Fruit fly (Drosophila melanogaster) whole organism, embryonic: ENCODE results near the gene ldbr.

ENCODE experiments used
- Abd-B ChIP-seq: fragments of 200-800 bp; sonication (Bioruptor generic); optimal IDR thresholded peaks from 2 replicates; lab custom pipeline; 2018; ENCODE audit warnings: missing biosample characterization, mild to moderate bottlenecking, missing genetic modification characterization, moderate library complexity
- CG10209 ChIP-seq: fragments of 200-800 bp; sonication (Bioruptor generic); optimal IDR thresholded peaks from 3 replicates; lab custom pipeline; 2017; ENCODE audit warnings: missing biosample characterization, mild to moderate bottlenecking, missing genetic modification characterization, missing genetic modification reagents
- CG1024 ChIP-seq: fragments of 200-800 bp; sonication (Bioruptor generic); IDR thresholded peaks from 2 replicates; pipeline ENCODE4 v1.3.6; 2022; ENCODE audit warnings: missing biosample characterization, missing genetic modification characterization
- CG10321 ChIP-seq: fragments of 200-800 bp; sonication (Bioruptor generic); IDR thresholded peaks from 2 replicates; pipeline ENCODE4 v1.3.6; 2022; ENCODE audit warnings: missing biosample characterization, missing genetic modification characterization
- CG11695 ChIP-seq: fragments of 200-800 bp; sonication (Bioruptor generic); IDR thresholded peaks from 3 replicates; pipeline ENCODE4 v1.3.6; 2022; ENCODE audit warnings: missing biosample characterization, missing genetic modification characterization
- CG12155 ChIP-seq: fragments of 200-800 bp; sonication (Bioruptor generic); optimal IDR thresholded peaks from 3 replicates; lab custom pipeline; 2016; ENCODE audit warnings: missing biosample characterization, missing genetic modification characterization
- CG13775 ChIP-seq: fragments of 200-800 bp; sonication (Bioruptor generic); optimal IDR thresholded peaks from 3 replicates; lab custom pipeline; 2017; ENCODE audit warnings: missing biosample characterization, mild to moderate bottlenecking, missing genetic modification characterization
- CG14710 ChIP-seq: fragments of 200-800 bp; sonication (Bioruptor generic); optimal IDR thresholded peaks from 3 replicates; lab custom pipeline; 2019; ENCODE audit warnings: missing biosample characterization, mild to moderate bottlenecking, missing genetic modification characterization, moderate library complexity
- CG1529 ChIP-seq: fragments of 200-800 bp; sonication (Bioruptor generic); optimal IDR thresholded peaks from 3 replicates; lab custom pipeline; 2018; ENCODE audit warnings: missing biosample characterization, missing genetic modification characterization
- CG17186 ChIP-seq: fragments of 200-800 bp; sonication (Bioruptor generic); optimal IDR thresholded peaks from 3 replicates; lab custom pipeline; 2017; ENCODE audit warnings: missing biosample characterization, missing genetic modification reagents, missing genetic modification characterization
- CG17361 ChIP-seq: fragments of 200-800 bp; sonication (Bioruptor generic); IDR thresholded peaks from 3 replicates; pipeline ENCODE4 v1.3.6; 2022; ENCODE audit warnings: missing biosample characterization, missing genetic modification characterization
- CG17912 ChIP-seq: fragments of 200-800 bp; sonication (Bioruptor generic); optimal IDR thresholded peaks from 2 replicates; lab custom pipeline; 2018; ENCODE audit warnings: missing biosample characterization, mild to moderate bottlenecking, missing genetic modification characterization
- CG2116 ChIP-seq: fragments of 200-800 bp; sonication (Bioruptor generic); optimal IDR thresholded peaks from 3 replicates; lab custom pipeline; 2018; ENCODE audit warnings: missing biosample characterization, mild to moderate bottlenecking, missing genetic modification characterization
- CG30403 ChIP-seq: fragments of 200-800 bp; sonication (Bioruptor generic); optimal IDR thresholded peaks from 3 replicates; lab custom pipeline; 2016; ENCODE audit warnings: missing biosample characterization, missing genetic modification characterization
- CG32532 ChIP-seq: fragments of 200-800 bp; sonication (Bioruptor generic); IDR thresholded peaks from 2 replicates; pipeline ENCODE4 v1.3.6; 2022; ENCODE audit warnings: missing biosample characterization, missing genetic modification characterization
- CG6175 ChIP-seq: fragments of 200-800 bp; sonication (Bioruptor generic); IDR thresholded peaks from 3 replicates; pipeline ENCODE4 v1.3.6; 2022; ENCODE audit warnings: missing biosample characterization, missing genetic modification characterization
- CG6765 ChIP-seq: fragments of 200-800 bp; sonication (Bioruptor generic); optimal IDR thresholded peaks from 3 replicates; lab custom pipeline; 2017; ENCODE audit warnings: missing biosample characterization, mild to moderate bottlenecking, missing genetic modification characterization
- CG7556 ChIP-seq: fragments of 200-800 bp; sonication (Bioruptor generic); optimal IDR thresholded peaks from 2 replicates; lab custom pipeline; 2017; ENCODE audit warnings: missing biosample characterization, mild to moderate bottlenecking, missing genetic modification characterization
- CG7745 ChIP-seq: fragments of 200-800 bp; sonication (Bioruptor generic); optimal IDR thresholded peaks from 2 replicates; lab custom pipeline; 2018; ENCODE audit warnings: missing biosample characterization, mild to moderate bottlenecking, missing genetic modification characterization, moderate library complexity
- CG7928 ChIP-seq: fragments of 200-800 bp; sonication (Bioruptor generic); optimal IDR thresholded peaks from 2 replicates; lab custom pipeline; 2017; ENCODE audit warnings: missing biosample characterization, mild to moderate bottlenecking, missing genetic modification characterization
- CG7987 ChIP-seq: fragments of 200-800 bp; sonication (Bioruptor generic); optimal IDR thresholded peaks from 2 replicates; lab custom pipeline; 2018; ENCODE audit warnings: missing biosample characterization, mild to moderate bottlenecking, missing genetic modification characterization, moderate library complexity
- CG8478 ChIP-seq: fragments of >200 bp; optimal IDR thresholded peaks from 2 replicates; lab custom pipeline; 2018
- CG9215 ChIP-seq: fragments of 200-800 bp; sonication (Bioruptor generic); IDR thresholded peaks from 2 replicates; pipeline ENCODE4 v1.3.6; 2022; ENCODE audit warnings: missing biosample characterization, missing genetic modification characterization
- CG9609 ChIP-seq: fragments of 200-800 bp; sonication (Bioruptor generic); optimal IDR thresholded peaks from 3 replicates; lab custom pipeline; 2016; ENCODE audit warnings: missing biosample characterization, missing genetic modification characterization
- CG9797 ChIP-seq: fragments of 200-800 bp; sonication (Bioruptor generic); optimal IDR thresholded peaks from 3 replicates; lab custom pipeline; 2018; ENCODE audit warnings: missing biosample characterization, mild to moderate bottlenecking, missing genetic modification characterization
- CG9932 ChIP-seq: fragments of 200-800 bp; sonication (Bioruptor generic); IDR thresholded peaks from 2 replicates; pipeline ENCODE4 v1.3.6; 2022; ENCODE audit warnings: missing biosample characterization, missing genetic modification characterization
- D19B ChIP-seq: fragments of 200-800 bp; sonication (Bioruptor generic); optimal IDR thresholded peaks from 2 replicates; lab custom pipeline; 2017; ENCODE audit warnings: missing biosample characterization, mild to moderate bottlenecking, missing genetic modification characterization
- Dek ChIP-seq: fragments of 200-800 bp; sonication (Bioruptor generic); optimal IDR thresholded peaks from 3 replicates; lab custom pipeline; 2019; ENCODE audit warnings: missing biosample characterization, mild to moderate bottlenecking, missing genetic modification characterization, moderate library complexity
- HLH3B ChIP-seq: fragments of 200-800 bp; sonication (Bioruptor generic); IDR thresholded peaks from 2 replicates; pipeline ENCODE4 v1.3.6; 2022; ENCODE audit warnings: missing biosample characterization, missing genetic modification characterization
- Meics ChIP-seq: fragments of 200-800 bp; sonication (Bioruptor generic); optimal IDR thresholded peaks from 2 replicates; lab custom pipeline; 2017; ENCODE audit warnings: missing biosample characterization, mild to moderate bottlenecking, missing genetic modification characterization
- NC2α ChIP-seq: fragments of 200-800 bp; sonication (Bioruptor generic); optimal IDR thresholded peaks from 2 replicates; lab custom pipeline; 2016; ENCODE audit warnings: missing biosample characterization, missing genetic modification characterization
- Six4 ChIP-seq: fragments of 200-800 bp; sonication (Bioruptor generic); optimal IDR thresholded peaks from 2 replicates; lab custom pipeline; 2016; ENCODE audit warnings: missing biosample characterization, missing genetic modification characterization
- Ssrp ChIP-seq: fragments of 200-800 bp; sonication (Bioruptor generic); optimal IDR thresholded peaks from 2 replicates; lab custom pipeline; 2018; ENCODE audit warnings: missing biosample characterization, mild to moderate bottlenecking, missing genetic modification characterization, moderate library complexity
- cato ChIP-seq: fragments of 200-800 bp; sonication (Bioruptor generic); optimal IDR thresholded peaks from 2 replicates; lab custom pipeline; 2016; ENCODE audit warnings: missing biosample characterization, missing genetic modification characterization, borderline replicate concordance
- chif ChIP-seq, 2 experiments: fragments of 200-800 bp; sonication (Bioruptor generic); optimal IDR thresholded peaks; 3 replicates each; lab custom pipeline; 2016; ENCODE audit warnings: missing biosample characterization in 2 of 2, missing genetic modification characterization in 2 of 2
- chm ChIP-seq: fragments of 200-800 bp; sonication (Bioruptor generic); IDR thresholded peaks from 2 replicates; pipeline ENCODE4 v1.3.6; 2022; ENCODE audit warnings: missing biosample characterization, missing genetic modification characterization
- chn ChIP-seq: fragments of 200-800 bp; sonication (Bioruptor generic); optimal IDR thresholded peaks from 2 replicates; lab custom pipeline; 2016; ENCODE audit warnings: missing biosample characterization, missing genetic modification characterization
- crp ChIP-seq, 2 experiments: fragments of 200-800 bp; sonication (Bioruptor generic); optimal IDR thresholded peaks; 2 replicates in 1 of 2; 3 replicates in 1 of 2; lab custom pipeline; 2017; ENCODE audit warnings: missing biosample characterization in 2 of 2, missing genetic modification characterization in 2 of 2, mild to moderate bottlenecking in 1 of 2, moderate library complexity in 1 of 2
- fd102C ChIP-seq: fragments of 200-800 bp; sonication (Bioruptor generic); optimal IDR thresholded peaks from 2 replicates; lab custom pipeline; 2018; ENCODE audit warnings: missing biosample characterization, mild to moderate bottlenecking, missing genetic modification characterization, moderate library complexity
- ken ChIP-seq: fragments of 200-800 bp; sonication (Bioruptor generic); IDR thresholded peaks from 3 replicates; pipeline ENCODE4 v1.3.6; 2022; ENCODE audit warnings: missing biosample characterization, missing genetic modification characterization
- pb ChIP-seq: fragments of 200-800 bp; sonication (Bioruptor generic); optimal IDR thresholded peaks from 3 replicates; lab custom pipeline; 2016; ENCODE audit warnings: missing biosample characterization, missing genetic modification characterization
- peb ChIP-seq: fragments of 200-800 bp; sonication (Bioruptor generic); IDR thresholded peaks from 2 replicates; pipeline ENCODE4 v1.3.6; 2022; ENCODE audit warnings: missing biosample characterization, missing genetic modification characterization
- psq ChIP-seq: fragments of 200-800 bp; sonication (Bioruptor generic); optimal IDR thresholded peaks from 2 replicates; lab custom pipeline; 2017; ENCODE audit warnings: missing biosample characterization, missing genetic modification characterization
- run ChIP-seq: fragments of 200-800 bp; sonication (Bioruptor generic); optimal IDR thresholded peaks from 3 replicates; lab custom pipeline; 2018; ENCODE audit warnings: missing biosample characterization, mild to moderate bottlenecking, missing genetic modification characterization
- sisA ChIP-seq: fragments of 200-800 bp; sonication (Bioruptor generic); IDR thresholded peaks from 2 replicates; pipeline ENCODE4 v1.3.6; 2022; ENCODE audit warnings: missing biosample characterization, missing genetic modification characterization
- ssp ChIP-seq: fragments of 200-800 bp; sonication (Bioruptor generic); IDR thresholded peaks from 2 replicates; pipeline ENCODE4 v1.3.6; 2022; ENCODE audit warnings: missing biosample characterization, missing genetic modification characterization
- tap ChIP-seq: fragments of 200-800 bp; optimal IDR thresholded peaks from 3 replicates; lab custom pipeline; 2019; ENCODE audit warnings: missing biosample characterization, mild to moderate bottlenecking, missing genetic modification characterization, moderate library complexity
- tll ChIP-seq, 2 experiments: fragments of 200-800 bp in 1 of 2; fragments of >200 bp in 1 of 2; sonication (Bioruptor generic) in 1 of 2; optimal IDR thresholded peaks; 2 replicates each; lab custom pipeline; 2017 to 2019; ENCODE audit warnings: missing biosample characterization in 2 of 2, missing genetic modification characterization in 2 of 2, mild to moderate bottlenecking in 1 of 2, moderate library complexity in 1 of 2
- vnd ChIP-seq: fragments of 200-800 bp; sonication (Bioruptor generic); IDR thresholded peaks from 3 replicates; pipeline ENCODE4 v1.3.6; 2022; ENCODE audit warnings: missing biosample characterization, missing genetic modification characterization; ENCODE audit not compliant: partially characterized antibody
- wdn ChIP-seq: fragments of 200-800 bp; sonication (Bioruptor generic); IDR thresholded peaks from 2 replicates; pipeline ENCODE4 v1.3.6; 2022; ENCODE audit warnings: missing biosample characterization, missing genetic modification characterization

ldbr gene

DNA sequence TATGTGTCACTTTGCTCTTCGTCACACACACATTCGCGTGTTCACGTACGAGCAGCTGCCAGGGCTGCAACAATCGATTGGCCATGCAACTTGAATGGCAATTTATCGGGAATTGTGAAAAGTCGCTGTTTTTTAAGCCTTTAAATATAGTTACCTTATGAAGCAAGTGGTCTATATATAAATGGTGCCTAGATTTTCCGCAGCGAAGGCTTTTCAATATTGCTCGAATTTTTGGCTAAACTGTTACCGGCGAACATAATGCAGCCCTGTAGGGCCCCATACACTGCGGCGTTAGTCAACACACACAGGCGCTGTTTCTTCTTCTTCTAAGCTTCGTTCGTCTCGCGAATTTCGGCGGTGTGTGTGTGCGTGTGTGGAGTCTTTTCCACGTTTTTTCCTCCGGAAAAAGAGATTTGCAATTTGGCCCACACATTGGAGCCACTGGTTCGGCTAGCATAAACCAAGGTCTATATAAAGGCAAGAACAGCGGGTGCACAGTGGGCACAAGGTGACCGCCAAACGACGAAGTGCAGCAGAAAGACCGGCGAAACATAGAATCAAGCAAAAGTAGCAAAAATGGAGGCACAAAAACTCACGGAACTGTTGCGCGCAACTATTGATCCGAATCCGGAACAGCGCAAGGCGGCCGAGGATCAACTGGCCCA, 5.6 kb upstream of the ldbr start, which contains the start of the genes Arp3 and msk (continued):
- TF ChIP-seq CG17186 (GFP tag; lab: Kevin White, UChicago): peak; percentile 84
- peak; percentile 88 for TF ChIP-seq CG9609 (GFP tag; lab: Kevin White, UChicago)
- peak; percentile 55 for TF ChIP-seq CG7556 (GFP tag; lab: Kevin White, UChicago)
- peak; percentile 76 to 87 for TF ChIP-seq chif (GFP tag; optimal IDR thresholded peaks at IDR 0.05; lab: Kevin White, UChicago)
- TF ChIP-seq CG30403: peak; percentile 90
- peak; percentile 24 for TF ChIP-seq CG6765 (GFP tag; lab: Kevin White, UChicago)
- TF ChIP-seq cato (GFP tag; lab: Kevin White, UChicago): peak; percentile 40
- peak; percentile 80 for TF ChIP-seq pb (GFP tag; lab: Kevin White, UChicago)
- TF ChIP-seq crp (GFP tag; optimal IDR thresholded peaks at IDR 0.05; lab: Kevin White, UChicago): peak in 1 of 2 experiments; percentile 74
- TF ChIP-seq CG7928: peak; percentile 100
- peak; percentile 84 for TF ChIP-seq sisA (GFP tag; lab: Robert Waterston, UW)
- peak; percentile 66 for TF ChIP-seq Ssrp (tag; lab: Kevin White, UChicago)
- peak; percentile 83 for TF ChIP-seq CG9215 (GFP tag; lab: Robert Waterston, UW)
- peak; percentile 60 for TF ChIP-seq CG7987
- peak; percentile 74 for TF ChIP-seq CG17361 (GFP tag; lab: Robert Waterston, UW)
- TF ChIP-seq peb (GFP tag; lab: Robert Waterston, UW): no peak
- TF ChIP-seq ken: peak; percentile 80
- TF ChIP-seq CG6175 (GFP tag; lab: Robert Waterston, UW): no peak
- peak; percentile 71 for TF ChIP-seq ssp (GFP tag; lab: Robert Waterston, UW)
- peak; percentile 85 for TF ChIP-seq Abd-B (GFP tag; lab: Kevin White, UChicago)
- no peak for TF ChIP-seq CG1529 (GFP tag; lab: Kevin White, UChicago)
- TF ChIP-seq CG17912 (GFP tag; lab: Kevin White, UChicago): peak; percentile 79
- TF ChIP-seq tap: no peak
- peak; percentile 67 for TF ChIP-seq CG10209 (GFP tag; lab: Kevin White, UChicago)
- TF ChIP-seq chm (GFP tag; lab: Robert Waterston, UW): peak; percentile 43; the same call in 1 of the 2 replicates
- TF ChIP-seq tll (GFP tag; optimal IDR thresholded peaks at IDR 0.05; lab: Kevin White, UChicago): peak; percentile 48 to 60
- peak; percentile 97 for TF ChIP-seq CG2116 (GFP tag; lab: Kevin White, UChicago)
- TF ChIP-seq CG14710: peak; percentile 91
- peak; percentile 72 for TF ChIP-seq wdn (GFP tag; lab: Robert Waterston, UW)
- peak; percentile 53 for TF ChIP-seq psq (GFP tag; lab: Kevin White, UChicago)
- peak; percentile 59 for TF ChIP-seq CG9797
- no peak for TF ChIP-seq CG7745 (tag; lab: Kevin White, UChicago)
- TF ChIP-seq run (tag; lab: Kevin White, UChicago): no peak
- peak; percentile 29 for TF ChIP-seq D19B (GFP tag; lab: Kevin White, UChicago)
- TF ChIP-seq CG1024: 0 out of 2 replicates have a peak, but pooled peaks have one; percentile 31
- TF ChIP-seq vnd (GFP tag; lab: Robert Waterston, UW): no peak
- TF ChIP-seq Dek (tag; lab: Kevin White, UChicago): peak; percentile 64
- TF ChIP-seq NC2α (GFP tag; lab: Kevin White, UChicago): peak; percentile 59
- peak; percentile 74 for TF ChIP-seq Meics (GFP tag; lab: Kevin White, UChicago)
- peak; percentile 82 for TF ChIP-seq Six4 (GFP tag; lab: Kevin White, UChicago)
- TF ChIP-seq HLH3B (GFP tag; lab: Robert Waterston, UW): peak; percentile 68
- TF ChIP-seq CG8478 (lab: Kevin White, UChicago): peak; percentile 60
- TF ChIP-seq CG32532 (GFP tag; lab: Robert Waterston, UW): peak; percentile 81
- peak; percentile 86 for TF ChIP-seq CG12155 (GFP tag; lab: Kevin White, UChicago)
- peak; percentile 82 for TF ChIP-seq CG13775
- TF ChIP-seq fd102C (GFP tag; lab: Kevin White, UChicago): peak; percentile 5
- peak; percentile 50; the same call in 1 of the 3 replicates for TF ChIP-seq CG11695 (GFP tag; lab: Robert Waterston, UW)
- TF ChIP-seq CG10321: no peak
- peak; percentile 89 for TF ChIP-seq CG9932 (GFP tag; lab: Robert Waterston, UW)
- TF ChIP-seq chn (GFP tag; lab: Kevin White, UChicago): peak; percentile 84
